Worm (Caenorhabditis elegans) whole organism, young adult: ENCODE data around the gene C15B12.9.

Source experiments
- B0336.3 ChIP-seq: fragments of 200-800 bp; sonication (Bioruptor generic); IDR thresholded peaks from 2 replicates; pipeline ENCODE4 v1.3.6; 2022; ENCODE audit warnings: missing genetic modification characterization, missing compliant biosample characterization
- C06A6.2 ChIP-seq: fragments of 200-800 bp; sonication (Bioruptor generic); conservative IDR thresholded peaks from 2 replicates; pipeline ENCODE4 v1.3.6; 2022; ENCODE audit warnings: missing genetic modification characterization, missing compliant biosample characterization
- F10E7.11 ChIP-seq: sonication (generic microtip); optimal IDR thresholded peaks from 2 replicates; lab custom pipeline; 2017; ENCODE audit warnings: mild to moderate bottlenecking, missing genetic modification characterization, moderate library complexity, missing compliant biosample characterization
- F22D6.2 ChIP-seq: sonication (generic microtip); optimal IDR thresholded peaks from 2 replicates; lab custom pipeline; 2016; ENCODE audit warnings: mild to moderate bottlenecking, missing genetic modification characterization, missing compliant biosample characterization
- F23B12.7 ChIP-seq: sonication (generic microtip); optimal IDR thresholded peaks from 2 replicates; lab custom pipeline; 2017; ENCODE audit warnings: missing genetic modification characterization, mild to moderate bottlenecking, missing compliant biosample characterization, antibody characterized with exemption, moderate library complexity; ENCODE audit not compliant: insufficient read depth
- F33H1.4 ChIP-seq: fragments of 200-800 bp; sonication (Bioruptor generic); IDR thresholded peaks from 2 replicates; pipeline ENCODE4 v1.3.6; 2022; ENCODE audit warnings: missing genetic modification reagents, missing genetic modification characterization, missing compliant biosample characterization
- F37B4.10 ChIP-seq: fragments of 200-800 bp; sonication (Bioruptor generic); IDR thresholded peaks from 2 replicates; pipeline ENCODE4 v1.3.6; 2022; ENCODE audit warnings: missing genetic modification characterization, missing compliant biosample characterization
- F39B2.1 ChIP-seq: fragments of 200-800 bp; sonication (Bioruptor generic); IDR thresholded peaks from 2 replicates; pipeline ENCODE4 v1.3.6; 2022; ENCODE audit warnings: missing genetic modification reagents, missing genetic modification characterization, missing compliant biosample characterization
- Y79H2A.3 ChIP-seq: fragments of 200-800 bp; sonication (Bioruptor generic); conservative IDR thresholded peaks from 2 replicates; pipeline ENCODE4 v1.3.6; 2022; ENCODE audit warnings: missing genetic modification reagents, missing genetic modification characterization, missing compliant biosample characterization
- akir-1 ChIP-seq: fragments of 200-800 bp; sonication (Bioruptor generic); optimal IDR thresholded peaks from 2 replicates; lab custom pipeline; 2018; ENCODE audit warnings: mild to moderate bottlenecking, missing genetic modification characterization, moderate library complexity, missing compliant biosample characterization
- aptf-2 ChIP-seq: fragments of 200-800 bp; sonication (Bioruptor generic); conservative IDR thresholded peaks from 2 replicates; pipeline ENCODE4 v1.3.6; 2022; ENCODE audit warnings: missing genetic modification reagents, missing genetic modification characterization, missing compliant biosample characterization
- athp-1 ChIP-seq: sonication (generic microtip); optimal IDR thresholded peaks from 2 replicates; lab custom pipeline; 2017; ENCODE audit warnings: mild to moderate bottlenecking, missing genetic modification characterization, missing compliant biosample characterization
- attf-3 ChIP-seq: fragments of 200-800 bp; sonication (Bioruptor generic); conservative IDR thresholded peaks from 2 replicates; pipeline ENCODE4 v1.3.6; 2022; ENCODE audit warnings: missing genetic modification reagents, missing genetic modification characterization, missing compliant biosample characterization
- cebp-1 ChIP-seq, 2 experiments: fragments of 200-800 bp in 1 of 2; sonication (Bioruptor generic) in 1 of 2; sonication (generic microtip) in 1 of 2; IDR thresholded peaks in 1 of 2; optimal IDR thresholded peaks in 1 of 2; 2 replicates each; pipeline versions ENCODE4 v1.3.6 to Lab custom; 2017 to 2022; ENCODE audit warnings: missing compliant biosample characterization in 2 of 2, missing genetic modification characterization in 2 of 2, mild to moderate bottlenecking in 1 of 2, missing genetic modification reagents in 1 of 2, moderate library complexity in 1 of 2
- ceh-100 ChIP-seq: fragments of 200-800 bp; sonication (Bioruptor generic); IDR thresholded peaks from 2 replicates; pipeline ENCODE4 v1.3.6; 2022; ENCODE audit warnings: missing genetic modification reagents, missing genetic modification characterization, missing compliant biosample characterization
- egl-18 ChIP-seq: fragments of 200-800 bp; sonication (Bioruptor generic); IDR thresholded peaks from 2 replicates; pipeline ENCODE4 v1.3.6; 2022; ENCODE audit warnings: missing genetic modification reagents, missing genetic modification characterization, missing compliant biosample characterization
- egl-44 ChIP-seq: fragments of 200-800 bp; sonication (Bioruptor generic); IDR thresholded peaks from 2 replicates; pipeline ENCODE4 v1.3.6; 2022; ENCODE audit warnings: missing genetic modification reagents, missing genetic modification characterization, missing compliant biosample characterization
- ekl-4 ChIP-seq: fragments of 200-800 bp; sonication (Bioruptor generic); IDR thresholded peaks from 2 replicates; pipeline ENCODE4 v1.3.6; 2022; ENCODE audit warnings: missing genetic modification reagents, missing genetic modification characterization, missing compliant biosample characterization
- ets-4 ChIP-seq: fragments of 200-800 bp; sonication (Bioruptor generic); optimal IDR thresholded peaks from 2 replicates; lab custom pipeline; 2018; ENCODE audit warnings: mild to moderate bottlenecking, missing genetic modification characterization, missing compliant biosample characterization
- fkh-3 ChIP-seq: sonication (generic microtip); optimal IDR thresholded peaks from 2 replicates; lab custom pipeline; 2016; ENCODE audit warnings: mild to moderate bottlenecking, missing genetic modification characterization, missing compliant biosample characterization
- him-1 ChIP-seq: sonication (generic microtip); optimal IDR thresholded peaks from 2 replicates; lab custom pipeline; 2016; ENCODE audit warnings: missing genotype, missing genetic modification reagents, missing genetic modification characterization, missing compliant biosample characterization
- hlh-12 ChIP-seq: sonication (generic microtip); optimal IDR thresholded peaks from 2 replicates; lab custom pipeline; 2016; ENCODE audit warnings: missing genetic modification characterization, missing compliant biosample characterization
- hlh-26 ChIP-seq: fragments of 200-800 bp; sonication (Bioruptor generic); conservative IDR thresholded peaks from 2 replicates; pipeline ENCODE4 v1.3.6; 2022; ENCODE audit warnings: missing genetic modification reagents, missing genetic modification characterization, missing compliant biosample characterization
- let-607 ChIP-seq, 2 experiments: fragments of 200-800 bp in 1 of 2; sonication (Bioruptor generic) in 1 of 2; sonication (generic microtip) in 1 of 2; optimal IDR thresholded peaks; 2 replicates each; lab custom pipeline; 2016 to 2018; ENCODE audit warnings: mild to moderate bottlenecking in 2 of 2, missing compliant biosample characterization in 2 of 2, missing genetic modification characterization in 2 of 2, moderate library complexity in 2 of 2, missing genotype in 1 of 2
- lin-54 ChIP-seq: fragments of 200-800 bp; sonication (Bioruptor generic); optimal IDR thresholded peaks from 2 replicates; lab custom pipeline; 2018; ENCODE audit warnings: mild to moderate bottlenecking, missing genetic modification characterization, missing compliant biosample characterization
- lsl-1 ChIP-seq: fragments of 200-800 bp; sonication (Bioruptor generic); optimal IDR thresholded peaks from 2 replicates; lab custom pipeline; 2018; ENCODE audit warnings: mild to moderate bottlenecking, missing genetic modification characterization, moderate library complexity, missing compliant biosample characterization
- madf-3 ChIP-seq: fragments of 200-800 bp; sonication (Bioruptor generic); IDR thresholded peaks from 2 replicates; pipeline ENCODE4 v1.3.6; 2022; ENCODE audit warnings: missing genetic modification reagents, missing genetic modification characterization, missing compliant biosample characterization
- madf-6 ChIP-seq: fragments of 200-800 bp; sonication (Bioruptor generic); IDR thresholded peaks from 2 replicates; pipeline ENCODE4 v1.3.6; 2022; ENCODE audit warnings: missing genetic modification reagents, missing genetic modification characterization, missing compliant biosample characterization
- madf-8 ChIP-seq: fragments of 200-800 bp; sonication (Bioruptor generic); conservative IDR thresholded peaks from 2 replicates; pipeline ENCODE4 v1.3.6; 2022; ENCODE audit warnings: missing genetic modification reagents, missing genetic modification characterization, missing compliant biosample characterization
- mcd-1 ChIP-seq: fragments of 200-800 bp; sonication (Bioruptor generic); IDR thresholded peaks from 2 replicates; pipeline ENCODE4 v1.3.6; 2022; ENCODE audit warnings: missing genetic modification reagents, missing genetic modification characterization, missing compliant biosample characterization
- mel-28 ChIP-seq: sonication (generic microtip); optimal IDR thresholded peaks from 2 replicates; lab custom pipeline; 2016; ENCODE audit warnings: borderline replicate concordance, mild to moderate bottlenecking, missing genetic modification characterization, missing compliant biosample characterization
- mes-4 ChIP-seq: sonication (generic microtip); optimal IDR thresholded peaks from 2 replicates; lab custom pipeline; 2016; ENCODE audit warnings: missing genotype, missing genetic modification characterization, missing compliant biosample characterization
- mxl-1 ChIP-seq: sonication (generic microtip); optimal IDR thresholded peaks from 2 replicates; lab custom pipeline; 2016; ENCODE audit warnings: missing genetic modification characterization, missing compliant biosample characterization
- nhr-120 ChIP-seq: fragments of 200-800 bp; sonication (Bioruptor generic); IDR thresholded peaks from 2 replicates; pipeline ENCODE4 v1.3.6; 2022; ENCODE audit warnings: missing genetic modification characterization, missing compliant biosample characterization
- nhr-80 ChIP-seq: sonication (generic microtip); optimal IDR thresholded peaks from 2 replicates; lab custom pipeline; 2016; ENCODE audit warnings: missing genetic modification characterization, missing compliant biosample characterization
- nhr-90 ChIP-seq: sonication (generic microtip); optimal IDR thresholded peaks from 2 replicates; lab custom pipeline; 2016; ENCODE audit warnings: missing genotype, mild to moderate bottlenecking, missing genetic modification characterization, missing compliant biosample characterization
- rcor-1 ChIP-seq: fragments of 200-800 bp; sonication (Bioruptor generic); IDR thresholded peaks from 2 replicates; pipeline ENCODE4 v1.3.6; 2022; ENCODE audit warnings: missing genetic modification reagents, missing genetic modification characterization, missing compliant biosample characterization
- sdz-38 ChIP-seq: sonication (generic microtip); optimal IDR thresholded peaks from 2 replicates; lab custom pipeline; 2016; ENCODE audit warnings: missing genotype, missing genetic modification characterization, missing compliant biosample characterization
- tbp1 ChIP-seq: fragments of 200-800 bp; sonication (Bioruptor generic); optimal IDR thresholded peaks from 2 replicates; lab custom pipeline; 2018; ENCODE audit warnings: mild to moderate bottlenecking, missing genetic modification characterization, missing compliant biosample characterization
- zfh-2 ChIP-seq: fragments of 200-800 bp; sonication (Bioruptor generic); conservative IDR thresholded peaks from 2 replicates; pipeline ENCODE4 v1.3.6; 2022; ENCODE audit warnings: missing genetic modification reagents, missing genetic modification characterization, missing compliant biosample characterization
- ztf-22 ChIP-seq: fragments of 200-800 bp; sonication (Bioruptor generic); optimal IDR thresholded peaks from 2 replicates; lab custom pipeline; 2018; ENCODE audit warnings: mild to moderate bottlenecking, missing genetic modification characterization, moderate library complexity, missing compliant biosample characterization
- ztf-25 ChIP-seq: fragments of 200-800 bp; sonication (Bioruptor generic); IDR thresholded peaks from 2 replicates; pipeline ENCODE4 v1.3.6; 2022; ENCODE audit warnings: missing genetic modification reagents, missing genetic modification characterization, missing compliant biosample characterization
- ztf-26 ChIP-seq: sonication (generic microtip); optimal IDR thresholded peaks from 2 replicates; lab custom pipeline; 2017; ENCODE audit warnings: missing genetic modification characterization, missing compliant biosample characterization
- ztf-3 ChIP-seq: fragments of 200-800 bp; sonication (Bioruptor generic); optimal IDR thresholded peaks from 2 replicates; lab custom pipeline; 2018; ENCODE audit warnings: mild to moderate bottlenecking, missing genetic modification characterization, missing compliant biosample characterization
- ztf-6 ChIP-seq: fragments of 200-800 bp; sonication (Bioruptor generic); IDR thresholded peaks from 2 replicates; pipeline ENCODE4 v1.3.6; 2022; ENCODE audit warnings: missing genetic modification reagents, missing genetic modification characterization, missing compliant biosample characterization

The C15B12.9 gene

ce11 chrX:6517025-6517770 lies 48.6 kb downstream of the C15B12.9 start:
- TF ChIP-seq zfh-2 (GFP tag; lab: Robert Waterston, UW) (peak; percentile 74), nhr-80 (peak; percentile 81), cebp-1 (GFP tag; IDR thresholded peaks at IDR 0.05; lab: Robert Waterston, UW) (no peak), cebp-1 (tag; optimal IDR thresholded peaks at IDR 0.05; lab: Kevin White, UChicago) (peak; percentile 32), let-607 (tag; optimal IDR thresholded peaks at IDR 0.05; lab: Kevin White, UChicago) (peak in 1 of 2 experiments; percentile 46), Y79H2A.3 (GFP tag; lab: Robert Waterston, UW) (no peak)

ce11 chrX:6518537-6518936 lies 49.9 kb downstream of the C15B12.9 start, which contains the start of gene ets-4:
ets-4 (plus strand) TSS chrX:6518883.
- TF ChIP-seq madf-6 (no peak), B0336.3 (GFP tag; lab: Robert Waterston, UW) (0 out of 2 replicates have a peak, but pooled peaks have one; percentile 32), ceh-100 (no peak), fkh-3 (tag; lab: Kevin White, UChicago) (no peak), F23B12.7 (tag; lab: Kevin White, UChicago) (no peak), nhr-80 (peak; percentile 96), mes-4 (tag; lab: Kevin White, UChicago) (no peak), egl-44 (GFP tag; lab: Robert Waterston, UW) (0 out of 2 replicates have a peak, but pooled peaks have one; percentile 34), F37B4.10 (GFP tag; lab: Robert Waterston, UW) (0 out of 2 replicates have a peak, but pooled peaks have one; percentile 18), ekl-4 (GFP tag; lab: Robert Waterston, UW) (no peak), zfh-2 (GFP tag; lab: Robert Waterston, UW) (no peak), mcd-1 (no peak), F10E7.11 (no peak), F22D6.2 (no peak), akir-1 (GFP tag; lab: Kevin White, UChicago) (no peak), mel-28 (tag; lab: Kevin White, UChicago) (no peak), F39B2.1 (GFP tag; lab: Robert Waterston, UW) (no peak), tbp1 (GFP tag; lab: Kevin White, UChicago) (peak; percentile 5), nhr-120 (no peak), ztf-25 (GFP tag; lab: Robert Waterston, UW) (no peak), ztf-3 (GFP tag; lab: Kevin White, UChicago) (no peak), attf-3 (GFP tag; lab: Robert Waterston, UW) (no peak), him-1 (tag; lab: Kevin White, UChicago) (no peak), madf-8 (GFP tag; lab: Robert Waterston, UW) (no peak), sdz-38 (tag; lab: Kevin White, UChicago) (no peak), let-607 (tag; optimal IDR thresholded peaks at IDR 0.05; lab: Kevin White, UChicago) (peak; percentile 79 to 80), aptf-2 (GFP tag; lab: Robert Waterston, UW) (no peak), lsl-1 (no peak), mxl-1 (no peak), athp-1 (tag; lab: Kevin White, UChicago) (no peak), lin-54 (GFP tag; lab: Kevin White, UChicago) (no peak), hlh-26 (GFP tag; lab: Robert Waterston, UW) (no peak), ztf-26 (tag; lab: Kevin White, UChicago) (no peak), madf-3 (GFP tag; lab: Robert Waterston, UW) (no peak), C06A6.2 (GFP tag; lab: Robert Waterston, UW) (no peak), F33H1.4 (GFP tag; lab: Robert Waterston, UW) (no peak), nhr-90 (tag; lab: Kevin White, UChicago) (peak; percentile 22), ztf-22 (GFP tag; lab: Kevin White, UChicago) (peak; percentile 41), ets-4 (GFP tag; lab: Kevin White, UChicago) (peak; percentile 97), hlh-12 (tag; lab: Kevin White, UChicago) (no peak), rcor-1 (GFP tag; lab: Robert Waterston, UW) (no peak), ztf-6 (GFP tag; lab: Robert Waterston, UW) (no peak), egl-18 (no peak)
